Worm (Caenorhabditis elegans) whole organism, L1 larva: Measurements from ENCODE around the gene C05C12.1.

Experiments
- C34B4.2 ChIP-seq: sonication (generic microtip); optimal IDR thresholded peaks from 2 replicates; lab custom pipeline; 2017; ENCODE audit warnings: mild to moderate bottlenecking, missing genetic modification characterization, missing compliant biosample characterization
- aly-2 ChIP-seq: fragments of 150-350 bp; optimal IDR thresholded peaks from 2 replicates; lab custom pipeline; 2014; ENCODE audit warnings: missing biosample characterization, missing genetic modification characterization
- blmp-1 ChIP-seq: fragments of 150-350 bp; optimal IDR thresholded peaks from 2 replicates; lab custom pipeline; 2014; ENCODE audit warnings: missing biosample characterization, missing genetic modification characterization
- ces-1 ChIP-seq: fragments of 150-350 bp; optimal IDR thresholded peaks from 2 replicates; lab custom pipeline; 2014; ENCODE audit warnings: missing biosample characterization, missing genetic modification reagents, missing genetic modification characterization
- fos-1 ChIP-seq: fragments of 150-350 bp; optimal IDR thresholded peaks from 2 replicates; lab custom pipeline; 2014; ENCODE audit warnings: missing biosample characterization, missing genetic modification characterization
- lin-13 ChIP-seq: fragments of 150-350 bp; optimal IDR thresholded peaks from 2 replicates; lab custom pipeline; 2014; ENCODE audit warnings: missing biosample characterization, missing genetic modification reagents, missing genetic modification characterization
- mdl-1 ChIP-seq, 2 experiments: fragments of 150-350 bp; optimal IDR thresholded peaks; 2 replicates each; lab custom pipeline; 2014 to 2017; ENCODE audit warnings: missing biosample characterization in 2 of 2, missing genetic modification characterization in 2 of 2, inconsistent platforms in 1 of 2
- mep-1 ChIP-seq: fragments of 150-350 bp; optimal IDR thresholded peaks from 2 replicates; lab custom pipeline; 2014; ENCODE audit warnings: missing biosample characterization, missing genetic modification characterization
- nhr-11 ChIP-seq: fragments of 150-350 bp; optimal IDR thresholded peaks from 2 replicates; lab custom pipeline; 2014; ENCODE audit warnings: missing biosample characterization, missing genetic modification characterization
- pqm-1 ChIP-seq: sonication (generic microtip); optimal IDR thresholded peaks from 3 replicates; lab custom pipeline; 2017; ENCODE audit warnings: missing biosample characterization, missing genetic modification characterization
- rnt-1 ChIP-seq: sonication (generic microtip); optimal IDR thresholded peaks from 2 replicates; lab custom pipeline; 2016; ENCODE audit warnings: mild to moderate bottlenecking, missing genetic modification characterization, moderate library complexity, missing compliant biosample characterization
- snpc-4 ChIP-seq: fragments of 150-350 bp; optimal IDR thresholded peaks from 2 replicates; lab custom pipeline; 2014; ENCODE audit warnings: missing biosample characterization, missing genetic modification characterization
- ztf-11 ChIP-seq, 2 experiments: sonication (generic microtip); optimal IDR thresholded peaks; 2 replicates each; lab custom pipeline; 2016 to 2017; ENCODE audit warnings: missing genetic modification characterization in 2 of 2, missing biosample characterization in 1 of 2, missing compliant biosample characterization in 1 of 2

- TF ChIP-seq C34B4.2 (tag; lab: Kevin White, UChicago), result no peak
- TF ChIP-seq nhr-11, result no peak
- peak; percentile 52 for TF ChIP-seq blmp-1 (tag; lab: Kevin White, UChicago)
- no peak for TF ChIP-seq lin-13 (GFP tag; lab: Kevin White, UChicago)
- no peak for TF ChIP-seq ztf-11 (tag; optimal IDR thresholded peaks at IDR 0.05; lab: Kevin White, UChicago)
- peak; percentile 10 for TF ChIP-seq mep-1 (tag; lab: Kevin White, UChicago)
- TF ChIP-seq aly-2 (tag; lab: Kevin White, UChicago), result no peak
- no peak for TF ChIP-seq pqm-1 (tag; lab: Kevin White, UChicago)
- no peak for TF ChIP-seq ces-1 (GFP tag; lab: Kevin White, UChicago)
- no peak for TF ChIP-seq snpc-4 (tag; lab: Kevin White, UChicago)
- no peak for TF ChIP-seq fos-1 (tag; lab: Kevin White, UChicago)
- no peak for TF ChIP-seq mdl-1 (tag; optimal IDR thresholded peaks at IDR 0.05; lab: Kevin White, UChicago)
- peak; percentile 9 for TF ChIP-seq rnt-1
Observed at ce11 chrIV:11211547-11211946, 42.2 kb upstream of the C05C12.1 start.
